Worm (Caenorhabditis elegans) whole organism, L2 larva: ENCODE results near the gene pap-2.

Source experiments
- ZK546.5 ChIP-seq: sonication (generic microtip); optimal IDR thresholded peaks from 2 replicates; lab custom pipeline; 2017; ENCODE audit warnings: missing biosample characterization, missing genetic modification characterization
- ceh-82 ChIP-seq: fragments of 150-350 bp; optimal IDR thresholded peaks from 2 replicates; lab custom pipeline; 2014; ENCODE audit warnings: missing biosample characterization, missing genetic modification characterization
- dmd-4 ChIP-seq: sonication (generic microtip); optimal IDR thresholded peaks from 2 replicates; lab custom pipeline; 2017; ENCODE audit warnings: missing biosample characterization, missing genetic modification characterization
- elt-1 ChIP-seq: fragments of 150-350 bp; optimal IDR thresholded peaks from 2 replicates; lab custom pipeline; 2014; ENCODE audit warnings: missing biosample characterization, missing genetic modification characterization
- fos-1 ChIP-seq: fragments of 150-350 bp; optimal IDR thresholded peaks from 2 replicates; lab custom pipeline; 2014; ENCODE audit warnings: missing biosample characterization, missing genetic modification characterization
- lin-39 ChIP-seq: fragments of 150-350 bp; optimal IDR thresholded peaks from 2 replicates; lab custom pipeline; 2014; ENCODE audit warnings: missing biosample characterization, missing genetic modification reagents, missing genetic modification characterization
- lsy-2 ChIP-seq, 2 experiments: fragments of 150-350 bp in 1 of 2; sonication (generic microtip) in 1 of 2; optimal IDR thresholded peaks; 2 replicates each; lab custom pipeline; 2014 to 2017; ENCODE audit warnings: missing biosample characterization in 2 of 2, missing genetic modification characterization in 2 of 2
- nhr-11 ChIP-seq: fragments of 150-350 bp; optimal IDR thresholded peaks from 2 replicates; lab custom pipeline; 2014; ENCODE audit warnings: missing biosample characterization, missing genetic modification characterization
- nhr-237 ChIP-seq: fragments of 150-350 bp; optimal IDR thresholded peaks from 2 replicates; lab custom pipeline; 2014; ENCODE audit warnings: missing biosample characterization, missing genetic modification characterization
- nhr-6 ChIP-seq: fragments of 150-350 bp; optimal IDR thresholded peaks from 2 replicates; lab custom pipeline; 2014; ENCODE audit warnings: missing biosample characterization, missing genetic modification characterization
- skn-1 ChIP-seq: sonication (generic microtip); optimal IDR thresholded peaks from 2 replicates; lab custom pipeline; 2017; ENCODE audit warnings: missing biosample characterization, missing genetic modification characterization
- sma-3 ChIP-seq: sonication (generic microtip); optimal IDR thresholded peaks from 2 replicates; lab custom pipeline; 2016; ENCODE audit warnings: missing genetic modification reagents, missing genetic modification characterization, missing compliant biosample characterization
- unc-55 ChIP-seq: fragments of 150-350 bp; sonication (generic microtip); optimal IDR thresholded peaks from 3 replicates; lab custom pipeline; 2014; ENCODE audit warnings: missing biosample characterization, missing genetic modification reagents, missing genetic modification characterization
- zag-1 ChIP-seq: fragments of 150-350 bp; optimal IDR thresholded peaks from 2 replicates; lab custom pipeline; 2014; ENCODE audit warnings: missing biosample characterization, missing genetic modification characterization

ce11 chrII:9558906-9559305 lies 50.3 kb downstream of the pap-2 start:
- TF ChIP-seq nhr-6 (tag; lab: Kevin White, UChicago), result no peak
- no peak for TF ChIP-seq unc-55
- no peak for TF ChIP-seq lsy-2 (tag; optimal IDR thresholded peaks at IDR 0.05; lab: Kevin White, UChicago)
- no peak for TF ChIP-seq elt-1
- TF ChIP-seq nhr-11 (tag; lab: Kevin White, UChicago), result no peak
- no peak for TF ChIP-seq dmd-4
- no peak for TF ChIP-seq zag-1 (tag; lab: Kevin White, UChicago)
- no peak for TF ChIP-seq ceh-82
- no peak for TF ChIP-seq sma-3 (GFP tag; lab: Kevin White, UChicago)
- TF ChIP-seq skn-1, result no peak
- no peak for TF ChIP-seq fos-1 (tag; lab: Kevin White, UChicago)
- no peak for TF ChIP-seq nhr-237 (tag; lab: Kevin White, UChicago)
- TF ChIP-seq lin-39, result no peak
- TF ChIP-seq ZK546.5 (tag; lab: Kevin White, UChicago), result no peak
